Worm (Caenorhabditis elegans) whole organism, L4/young adult: ENCODE results near the gene F53F4.2.

Source experiments
- dao-5 ChIP-seq: sonication (generic microtip); optimal IDR thresholded peaks from 2 replicates; lab custom pipeline; 2016; ENCODE audit warnings: missing genotype, missing genetic modification characterization, moderate library complexity, missing compliant biosample characterization
- him-1 ChIP-seq: sonication (generic microtip); optimal IDR thresholded peaks from 2 replicates; lab custom pipeline; 2016; ENCODE audit warnings: missing genotype, missing genetic modification reagents, missing genetic modification characterization, missing compliant biosample characterization

ce11 chrV:13636411-13636810 lies 47.0 kb upstream of the F53F4.2 start:
- no peak for TF ChIP-seq dao-5 (tag; lab: Kevin White, UChicago)
- TF ChIP-seq him-1 (tag; lab: Kevin White, UChicago) = no peak
